Worm (Caenorhabditis elegans) whole organism, L4/young adult: ENCODE measurements around the gene Y37E11AM.3.

Experiments
- W03F9.2 ChIP-seq: fragments of 150-350 bp; optimal IDR thresholded peaks from 2 replicates; lab custom pipeline; 2014; ENCODE audit warnings: missing biosample characterization, missing genetic modification characterization
- dao-5 ChIP-seq: sonication (generic microtip); optimal IDR thresholded peaks from 2 replicates; lab custom pipeline; 2016; ENCODE audit warnings: missing genotype, missing genetic modification characterization, moderate library complexity, missing compliant biosample characterization
- him-1 ChIP-seq: sonication (generic microtip); optimal IDR thresholded peaks from 2 replicates; lab custom pipeline; 2016; ENCODE audit warnings: missing genotype, missing genetic modification reagents, missing genetic modification characterization, missing compliant biosample characterization

DNA sequence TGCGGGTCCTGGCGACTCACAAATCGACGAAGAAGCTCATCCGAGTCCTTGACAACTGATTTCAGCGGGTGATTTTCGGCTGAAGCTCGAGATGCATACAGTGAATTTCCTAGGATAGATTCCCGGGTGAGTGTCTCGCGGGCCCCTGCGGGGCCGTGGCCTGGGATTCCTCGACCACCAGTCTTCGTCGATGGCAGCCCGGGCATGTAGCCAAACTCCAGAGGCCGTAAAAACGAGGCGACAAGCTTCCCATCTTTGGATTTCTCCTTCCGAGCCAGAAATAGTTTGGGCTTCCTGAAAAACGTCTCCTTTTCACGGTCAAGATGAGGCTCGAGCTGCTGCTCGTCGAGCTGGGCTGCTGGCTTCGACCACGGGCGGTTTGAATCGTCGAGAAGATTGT is 30.9 kb downstream of the Y37E11AM.3 start:
- TF ChIP-seq him-1 (tag; lab: Kevin White, UChicago) (no peak), dao-5 (tag; lab: Kevin White, UChicago) (no peak), W03F9.2 (tag; lab: Kevin White, UChicago) (no peak)
